Fruit fly (Drosophila melanogaster) whole organism, embryonic: Measurements from ENCODE around the gene Vti1b.

Experiments
- Asciz ChIP-seq: fragments of 200-800 bp; sonication (Bioruptor generic); optimal IDR thresholded peaks from 2 replicates; lab custom pipeline; 2017; ENCODE audit warnings: missing biosample characterization, mild to moderate bottlenecking, missing genetic modification characterization, missing genetic modification reagents
- Atf6 ChIP-seq: fragments of 200-800 bp; sonication (Bioruptor generic); IDR thresholded peaks from 2 replicates; pipeline ENCODE4 v1.3.6; 2022; ENCODE audit warnings: missing biosample characterization, missing genetic modification characterization
- CG13287 ChIP-seq: fragments of 200-800 bp; sonication (Bioruptor generic); IDR thresholded peaks from 2 replicates; pipeline ENCODE4 v1.3.6; 2022; ENCODE audit warnings: missing biosample characterization, missing genetic modification characterization; ENCODE audit not compliant: partially characterized antibody
- CG14014 ChIP-seq: fragments of 200-800 bp; sonication (Bioruptor generic); IDR thresholded peaks from 2 replicates; pipeline ENCODE4 v1.3.6; 2022; ENCODE audit warnings: missing biosample characterization, missing genetic modification characterization
- CG14860 ChIP-seq: fragments of 200-800 bp; sonication (Bioruptor generic); IDR thresholded peaks from 3 replicates; pipeline ENCODE4 v1.3.6; 2022; ENCODE audit warnings: missing biosample characterization, missing genetic modification characterization; ENCODE audit not compliant: partially characterized antibody
- CG15073 ChIP-seq: fragments of 200-800 bp; sonication (Bioruptor generic); optimal IDR thresholded peaks from 2 replicates; lab custom pipeline; 2016; ENCODE audit warnings: missing biosample characterization, missing genetic modification characterization
- CG1602 ChIP-seq: fragments of 200-800 bp; sonication (Bioruptor generic); optimal IDR thresholded peaks from 3 replicates; lab custom pipeline; 2016; ENCODE audit warnings: missing biosample characterization, missing genetic modification characterization
- CG18262 ChIP-seq: fragments of 200-800 bp; optimal IDR thresholded peaks from 3 replicates; lab custom pipeline; 2019; ENCODE audit warnings: missing biosample characterization, mild to moderate bottlenecking, missing genetic modification characterization, moderate library complexity
- CG2875 ChIP-seq: fragments of 200-800 bp; sonication (Bioruptor generic); optimal IDR thresholded peaks from 2 replicates; lab custom pipeline; 2017; ENCODE audit warnings: missing biosample characterization, mild to moderate bottlenecking, missing genetic modification characterization, missing genetic modification reagents
- CG31365 ChIP-seq: fragments of 200-800 bp; sonication (Bioruptor generic); optimal IDR thresholded peaks from 2 replicates; lab custom pipeline; 2018; ENCODE audit warnings: missing biosample characterization, mild to moderate bottlenecking, missing genetic modification characterization
- CG3847 ChIP-seq: fragments of 200-800 bp; sonication (Bioruptor generic); IDR thresholded peaks from 2 replicates; pipeline ENCODE4 v1.3.6; 2022; ENCODE audit warnings: missing biosample characterization, missing genetic modification characterization
- CG4424 ChIP-seq: fragments of 200-800 bp; sonication (Bioruptor generic); optimal IDR thresholded peaks from 3 replicates; lab custom pipeline; 2016; ENCODE audit warnings: missing biosample characterization, missing genetic modification characterization
- CG6854 ChIP-seq: fragments of 200-800 bp; sonication (Bioruptor generic); optimal IDR thresholded peaks from 3 replicates; lab custom pipeline; 2017; ENCODE audit warnings: missing biosample characterization, mild to moderate bottlenecking, missing genetic modification characterization
- CG8944 ChIP-seq: fragments of 200-800 bp; sonication (Bioruptor generic); optimal IDR thresholded peaks from 3 replicates; lab custom pipeline; 2016; ENCODE audit warnings: missing biosample characterization, missing genetic modification characterization
- Ets65A ChIP-seq: fragments of 200-800 bp; sonication (Bioruptor generic); peaks from one replicate; lab custom pipeline; 2016; ENCODE audit warnings: missing biosample characterization, missing genetic modification characterization
- H2.0 ChIP-seq: fragments of 200-800 bp; sonication (Bioruptor generic); IDR thresholded peaks from 2 replicates; pipeline ENCODE4 v1.3.6; 2022; ENCODE audit warnings: missing biosample characterization, missing genetic modification characterization
- HLH3B ChIP-seq: fragments of 200-800 bp; sonication (Bioruptor generic); IDR thresholded peaks from 2 replicates; pipeline ENCODE4 v1.3.6; 2022; ENCODE audit warnings: missing biosample characterization, missing genetic modification characterization
- HLH54F ChIP-seq: fragments of 200-800 bp; sonication (Bioruptor generic); optimal IDR thresholded peaks from 3 replicates; lab custom pipeline; 2016; ENCODE audit warnings: missing biosample characterization, missing genetic modification characterization
- Hey ChIP-seq: fragments of 200-800 bp; sonication (Bioruptor generic); optimal IDR thresholded peaks from 3 replicates; lab custom pipeline; 2018; ENCODE audit warnings: missing biosample characterization, mild to moderate bottlenecking, missing genetic modification characterization
- Hmx ChIP-seq: fragments of 200-800 bp; sonication (Bioruptor generic); optimal IDR thresholded peaks from 2 replicates; lab custom pipeline; 2016; ENCODE audit warnings: missing biosample characterization, missing genetic modification characterization
- Kr ChIP-seq: fragments of 200-800 bp; sonication (Bioruptor generic); optimal IDR thresholded peaks from 2 replicates; lab custom pipeline; 2017; ENCODE audit warnings: missing biosample characterization, mild to moderate bottlenecking, missing genetic modification characterization
- Oaz ChIP-seq: fragments of 200-800 bp; sonication (Bioruptor generic); IDR thresholded peaks from 2 replicates; pipeline ENCODE4 v1.3.6; 2022; ENCODE audit warnings: missing biosample characterization, missing genetic modification characterization
- TFAM ChIP-seq: fragments of 200-800 bp; sonication (Bioruptor generic); optimal IDR thresholded peaks from 2 replicates; lab custom pipeline; 2017; ENCODE audit warnings: missing biosample characterization, missing genetic modification characterization, inconsistent platforms
- Usf ChIP-seq: fragments of 200-800 bp; sonication (Bioruptor generic); optimal IDR thresholded peaks from 2 replicates; lab custom pipeline; 2017; ENCODE audit warnings: missing genotype, missing biosample characterization, missing genetic modification characterization
- YL-1 ChIP-seq: fragments of 200-800 bp; sonication (Bioruptor generic); optimal IDR thresholded peaks from 3 replicates; lab custom pipeline; 2017; ENCODE audit warnings: missing biosample characterization, mild to moderate bottlenecking, missing genetic modification characterization
- ab ChIP-seq: fragments of 200-800 bp; sonication (Bioruptor generic); optimal IDR thresholded peaks from 2 replicates; lab custom pipeline; 2016; ENCODE audit warnings: missing biosample characterization, missing genetic modification characterization
- abd-A ChIP-seq: fragments of 200-800 bp; sonication (Bioruptor generic); optimal IDR thresholded peaks from 3 replicates; lab custom pipeline; 2019; ENCODE audit warnings: missing biosample characterization, mild to moderate bottlenecking, missing genetic modification characterization, moderate library complexity
- al ChIP-seq: fragments of 200-800 bp; sonication (Bioruptor generic); IDR thresholded peaks from 2 replicates; pipeline ENCODE4 v1.3.6; 2022; ENCODE audit warnings: missing biosample characterization, missing genetic modification characterization
- ase ChIP-seq: fragments of 200-800 bp; sonication (Bioruptor generic); IDR thresholded peaks from 3 replicates; pipeline ENCODE4 v1.3.6; 2022; ENCODE audit warnings: missing biosample characterization, missing genetic modification characterization
- btn ChIP-seq: fragments of 200-800 bp; sonication (Bioruptor generic); optimal IDR thresholded peaks from 2 replicates; lab custom pipeline; 2016; ENCODE audit warnings: missing biosample characterization, missing genetic modification characterization
- cato ChIP-seq: fragments of 200-800 bp; sonication (Bioruptor generic); optimal IDR thresholded peaks from 2 replicates; lab custom pipeline; 2016; ENCODE audit warnings: missing biosample characterization, missing genetic modification characterization, borderline replicate concordance
- caup ChIP-seq: fragments of 200-800 bp; sonication (Bioruptor generic); optimal IDR thresholded peaks from 3 replicates; lab custom pipeline; 2017; ENCODE audit warnings: missing biosample characterization, mild to moderate bottlenecking, missing genetic modification characterization, moderate library complexity; ENCODE audit not compliant: severe bottlenecking
- dati ChIP-seq: fragments of 200-800 bp; sonication (Bioruptor generic); IDR thresholded peaks from 2 replicates; pipeline ENCODE4 v1.3.6; 2022; ENCODE audit warnings: missing biosample characterization, missing genetic modification characterization
- esg ChIP-seq: fragments of 200-800 bp; sonication (Bioruptor generic); conservative IDR thresholded peaks from 2 replicates; pipeline ENCODE4 v1.3.6; 2022; ENCODE audit warnings: missing biosample characterization, missing genetic modification characterization
- exex ChIP-seq: fragments of 200-800 bp; sonication (Bioruptor generic); optimal IDR thresholded peaks from 4 replicates; lab custom pipeline; 2018; ENCODE audit warnings: missing biosample characterization, mild to moderate bottlenecking, missing genetic modification characterization, moderate library complexity
- gcm ChIP-seq: fragments of 200-800 bp; sonication (Bioruptor generic); optimal IDR thresholded peaks from 2 replicates; lab custom pipeline; 2019; ENCODE audit warnings: missing biosample characterization, mild to moderate bottlenecking, missing genetic modification characterization, moderate library complexity
- h ChIP-seq: fragments of >200 bp; optimal IDR thresholded peaks from 2 replicates; lab custom pipeline; 2017
- ind ChIP-seq: fragments of 200-800 bp; sonication (Bioruptor generic); optimal IDR thresholded peaks from 3 replicates; lab custom pipeline; 2016; ENCODE audit warnings: missing biosample characterization, missing genetic modification characterization
- oc ChIP-seq: fragments of 200-800 bp; sonication (Bioruptor generic); optimal IDR thresholded peaks from 2 replicates; lab custom pipeline; 2018; ENCODE audit warnings: missing biosample characterization, mild to moderate bottlenecking, missing genetic modification characterization, moderate library complexity
- pho ChIP-seq: fragments of 200-800 bp; sonication (Bioruptor generic); optimal IDR thresholded peaks from 2 replicates; lab custom pipeline; 2016; ENCODE audit warnings: missing biosample characterization, missing genetic modification characterization
- pita ChIP-seq: fragments of 200-800 bp; sonication (Bioruptor generic); optimal IDR thresholded peaks from 2 replicates; lab custom pipeline; 2017; ENCODE audit warnings: missing biosample characterization, mild to moderate bottlenecking, missing genetic modification characterization
- pnt ChIP-seq: fragments of 200-800 bp; sonication (Bioruptor generic); optimal IDR thresholded peaks from 3 replicates; lab custom pipeline; 2016; ENCODE audit warnings: missing biosample characterization, missing genetic modification characterization
- sob ChIP-seq: fragments of 200-800 bp; sonication (Bioruptor generic); IDR thresholded peaks from 2 replicates; pipeline ENCODE4 v1.3.6; 2022; ENCODE audit warnings: missing biosample characterization, missing genetic modification characterization
- sr ChIP-seq: fragments of 200-800 bp; sonication (Bioruptor generic); IDR thresholded peaks from 3 replicates; pipeline ENCODE4 v1.3.6; 2022; ENCODE audit warnings: missing biosample characterization, missing genetic modification characterization
- stwl ChIP-seq: fragments of 200-800 bp; sonication (Bioruptor generic); optimal IDR thresholded peaks from 3 replicates; lab custom pipeline; 2018; ENCODE audit warnings: missing biosample characterization, mild to moderate bottlenecking, missing genetic modification characterization, moderate library complexity
- vfl ChIP-seq: fragments of 200-800 bp; sonication (Bioruptor generic); optimal IDR thresholded peaks from 2 replicates; lab custom pipeline; 2016; ENCODE audit warnings: missing biosample characterization, missing genetic modification characterization
- wdn ChIP-seq: fragments of 200-800 bp; sonication (Bioruptor generic); IDR thresholded peaks from 2 replicates; pipeline ENCODE4 v1.3.6; 2022; ENCODE audit warnings: missing biosample characterization, missing genetic modification characterization
- wor ChIP-seq: fragments of 200-800 bp; sonication (Bioruptor generic); IDR thresholded peaks from 2 replicates; pipeline ENCODE4 v1.3.6; 2022; ENCODE audit warnings: missing biosample characterization, missing genetic modification characterization
- zen ChIP-seq: fragments of 200-800 bp; sonication (Bioruptor generic); optimal IDR thresholded peaks from 3 replicates; lab custom pipeline; 2018; ENCODE audit warnings: missing biosample characterization, mild to moderate bottlenecking, missing genetic modification characterization, moderate library complexity

The Vti1b gene

DNA sequence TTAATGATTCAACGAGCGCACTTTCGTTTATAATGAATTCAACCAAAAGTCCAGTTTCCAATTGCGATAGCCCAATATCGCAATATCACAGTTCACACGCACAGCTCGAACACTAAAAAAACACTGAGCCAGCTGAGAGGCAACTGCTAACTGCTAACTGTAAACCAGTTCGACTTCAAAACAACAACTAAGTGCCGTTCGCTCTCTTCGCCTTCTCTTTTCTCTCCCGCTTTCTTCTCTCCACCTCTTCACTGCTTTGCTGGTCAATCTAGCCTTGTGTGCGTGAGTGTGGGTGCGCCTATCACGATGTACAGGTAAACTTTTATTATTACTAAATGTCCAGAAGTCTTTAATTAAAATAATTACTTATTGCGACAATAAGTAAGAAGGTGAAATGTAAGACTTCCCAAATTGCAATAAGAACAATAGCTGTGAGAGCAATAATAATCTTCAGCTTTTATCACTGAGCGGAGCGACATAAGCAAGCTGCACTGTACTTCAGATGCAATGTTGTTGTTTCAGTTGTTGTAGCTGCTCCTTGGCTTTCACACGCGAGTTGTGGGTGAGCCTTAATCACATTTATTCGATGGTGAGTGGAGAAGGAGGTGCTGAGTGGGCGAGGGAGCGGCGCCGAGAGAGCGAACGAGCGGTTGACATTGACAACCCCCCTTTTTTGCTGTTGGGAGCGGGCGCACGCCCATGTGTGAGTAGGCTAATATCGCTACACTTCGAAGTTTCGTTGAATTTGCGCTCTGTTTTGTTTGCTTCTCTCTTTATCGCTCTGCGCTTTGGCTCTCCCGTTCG lies at the start of gene Vti1b (continued):
- TF ChIP-seq CG4424 (GFP tag; lab: Kevin White, UChicago), result peak; percentile 96
- TF ChIP-seq ind, result peak; percentile 96
- TF ChIP-seq esg (GFP tag; lab: Robert Waterston, UW), result peak; percentile 92
- TF ChIP-seq exex (tag; lab: Kevin White, UChicago), result peak; percentile 85
- peak; percentile 47 for TF ChIP-seq stwl (tag; lab: Kevin White, UChicago)
- TF ChIP-seq HLH54F, result peak; percentile 92
- peak; percentile 96 for TF ChIP-seq CG18262 (tag; lab: Kevin White, UChicago)
- peak; percentile 92 for TF ChIP-seq caup
- TF ChIP-seq Atf6 (GFP tag; lab: Robert Waterston, UW), result peak; percentile 88
- peak; percentile 85 for TF ChIP-seq ase (GFP tag; lab: Robert Waterston, UW)
- peak; percentile 90 for TF ChIP-seq CG14014 (GFP tag; lab: Robert Waterston, UW)
- peak; percentile 88 for TF ChIP-seq gcm (GFP tag; lab: Kevin White, UChicago)
- TF ChIP-seq btn (GFP tag; lab: Kevin White, UChicago), result peak; percentile 83
- TF ChIP-seq h, result no peak
- TF ChIP-seq TFAM (GFP tag; lab: Kevin White, UChicago), result peak; percentile 74
- TF ChIP-seq oc (tag; lab: Kevin White, UChicago), result peak; percentile 98
- TF ChIP-seq cato (GFP tag; lab: Kevin White, UChicago), result peak; percentile 88
- peak; percentile 86 for TF ChIP-seq wdn
- peak; percentile 78 for TF ChIP-seq vfl (GFP tag; lab: Kevin White, UChicago)
- peak; percentile 54 for TF ChIP-seq Kr
- TF ChIP-seq Hey, result peak; percentile 0
- TF ChIP-seq pnt (GFP tag; lab: Kevin White, UChicago), result peak; percentile 85
- peak; percentile 91 for TF ChIP-seq CG8944 (GFP tag; lab: Kevin White, UChicago)
- peak; percentile 88 for TF ChIP-seq CG3847 (GFP tag; lab: Robert Waterston, UW)
- TF ChIP-seq YL-1 (GFP tag; lab: Kevin White, UChicago), result peak; percentile 64
- peak; percentile 83 for TF ChIP-seq CG31365 (tag; lab: Kevin White, UChicago)
- peak; percentile 90 for TF ChIP-seq Asciz (GFP tag; lab: Kevin White, UChicago)
- TF ChIP-seq Hmx, result peak; percentile 86
- no peak for TF ChIP-seq CG14860 (GFP tag; lab: Robert Waterston, UW)
- peak; percentile 94 for TF ChIP-seq ab
- TF ChIP-seq CG13287 (GFP tag; lab: Robert Waterston, UW), result no peak; the same call in 1 of the 2 replicates
- no peak for TF ChIP-seq pita (GFP tag; lab: Kevin White, UChicago)
- peak; percentile 79 for TF ChIP-seq dati (GFP tag; lab: Robert Waterston, UW)
- peak; percentile 89 for TF ChIP-seq zen
- peak; percentile 87 for TF ChIP-seq sr (GFP tag; lab: Robert Waterston, UW)
- TF ChIP-seq CG2875 (GFP tag; lab: Kevin White, UChicago), result peak; percentile 88
- peak; percentile 89 for TF ChIP-seq CG1602 (GFP tag; lab: Kevin White, UChicago)
- TF ChIP-seq HLH3B (GFP tag; lab: Robert Waterston, UW), result peak; percentile 93
- TF ChIP-seq wor (GFP tag; lab: Robert Waterston, UW), result peak; percentile 93
- TF ChIP-seq al (GFP tag; lab: Robert Waterston, UW), result peak; percentile 83
- TF ChIP-seq pho (GFP tag; lab: Kevin White, UChicago), result peak; percentile 91
- TF ChIP-seq Ets65A, result peak; percentile 99
- peak; percentile 61 for TF ChIP-seq CG15073 (GFP tag; lab: Kevin White, UChicago)
- TF ChIP-seq CG6854 (GFP tag; lab: Kevin White, UChicago), result peak; percentile 82
- peak; percentile 79 for TF ChIP-seq Oaz (GFP tag; lab: Robert Waterston, UW)
- TF ChIP-seq H2.0 (GFP tag; lab: Robert Waterston, UW), result peak; percentile 94
- peak; percentile 83 for TF ChIP-seq Usf (GFP tag; lab: Kevin White, UChicago)
- peak; percentile 78 for TF ChIP-seq sob
- peak; percentile 58 for TF ChIP-seq abd-A (tag; lab: Kevin White, UChicago)
